Worm (Caenorhabditis elegans): ENCODE data around the gene sshk-1.

DNA sequence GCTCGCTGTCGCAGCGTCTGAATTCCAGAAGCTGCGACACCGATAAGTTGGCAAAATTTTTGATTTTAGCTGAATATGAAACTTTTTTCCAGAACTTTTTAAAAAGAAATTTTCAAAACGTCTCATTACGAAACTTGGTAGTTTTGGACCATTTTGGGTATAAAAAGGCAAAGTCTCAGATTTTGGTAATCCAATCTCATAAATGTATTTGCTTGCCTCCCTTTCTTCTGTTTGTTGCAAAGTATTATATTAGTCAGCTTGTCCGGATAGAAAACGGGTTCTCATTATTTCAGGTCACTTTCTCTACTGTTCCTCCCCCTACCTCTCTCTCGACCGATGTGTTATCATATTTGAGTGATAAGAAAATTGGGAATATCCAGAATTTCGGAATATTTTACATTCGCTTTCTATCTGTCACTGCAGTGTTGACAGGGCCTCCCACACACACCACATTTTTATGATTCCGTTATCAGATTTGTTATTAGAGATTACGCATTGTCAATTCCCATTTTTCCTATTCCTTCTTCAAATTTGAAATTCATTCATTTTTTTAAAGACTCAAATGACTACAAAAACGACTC, 37.7 kb downstream of the sshk-1 start, which contains the start of gene F31D4.5:
- TF ChIP-seq ceh-36 (tag; optimal IDR thresholded peaks at IDR 0.05) (no peak), tbx-11 (GFP tag; IDR thresholded peaks at IDR 0.05) (no peak), ceh-13 (GFP tag; optimal IDR thresholded peaks at IDR 0.05) (no peak), ama-1 (optimal IDR thresholded peaks at IDR 0.05) (no peak), flt-1 (GFP tag; IDR thresholded peaks at IDR 0.05) (no peak), hmg-4 (GFP tag; optimal IDR thresholded peaks at IDR 0.05) (no peak), pes-1 (GFP tag; IDR thresholded peaks at IDR 0.05) (no peak), sea-1 (GFP tag; conservative IDR thresholded peaks at IDR 0.05) (no peak), hmbx-1 (tag; optimal IDR thresholded peaks at IDR 0.05) (no peak)

All from whole organism, early embryonic.